Worm (Caenorhabditis elegans): ENCODE data around the gene srlf-4.
"Not testable (repeated sequence)": the region's sequence is repeated elsewhere in the genome, so short reads cannot be mapped to it uniquely, and the experiment has no call there.

srlf-4 gene

DNA sequence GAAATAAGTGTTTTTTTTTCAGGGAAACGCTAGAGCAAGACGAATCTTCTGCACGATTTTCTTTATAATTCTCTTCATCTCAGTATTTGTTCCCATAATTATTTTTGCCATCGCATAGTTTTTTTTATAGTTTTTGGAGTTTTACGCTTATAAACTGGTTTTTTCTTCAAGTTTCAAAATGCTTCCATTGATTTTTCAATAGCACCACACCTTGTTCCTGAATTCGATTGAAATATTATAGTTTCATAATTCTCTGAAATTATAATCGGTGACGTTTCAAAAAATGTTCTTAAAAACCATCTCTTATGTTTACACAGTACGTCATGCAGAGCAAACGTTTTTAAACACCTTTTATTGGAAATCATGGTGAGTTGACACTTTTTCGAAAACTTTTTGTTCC lies 31.1 kb downstream of the srlf-4 start, which contains the start of gene K08D8.12:
Gene K08D8.12, plus strand, starts transcription at position 301 of the 400 bp plus-strand sequence.
- no peak for TF ChIP-seq unc-62 (GFP tag; optimal IDR thresholded peaks at IDR 0.05)

DNA sequence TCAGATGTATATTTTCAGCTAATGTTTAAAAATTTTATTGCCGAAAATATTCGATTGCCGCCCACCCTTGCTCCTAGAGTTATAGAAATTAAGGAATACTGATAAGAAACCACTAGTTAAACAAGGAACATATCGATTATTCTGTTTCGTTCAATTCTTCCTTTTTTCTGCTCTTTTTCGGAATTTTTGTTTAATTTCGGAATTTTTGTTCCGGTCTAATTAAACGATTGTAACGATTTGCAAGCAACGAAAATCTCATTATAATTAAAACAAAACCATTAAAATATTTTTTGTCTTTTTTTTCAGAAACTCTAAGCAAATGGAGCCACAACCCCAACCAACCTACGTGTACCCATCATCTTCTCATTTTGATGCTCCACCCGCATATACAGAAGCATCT lies 32.0 kb downstream of the srlf-4 start, which contains the start of gene K08D8.1:
Gene K08D8.1, plus strand, starts transcription at position 301 of the 400 bp plus-strand sequence.
- TF ChIP-seq unc-62 (GFP tag; optimal IDR thresholded peaks at IDR 0.05) = no peak

DNA sequence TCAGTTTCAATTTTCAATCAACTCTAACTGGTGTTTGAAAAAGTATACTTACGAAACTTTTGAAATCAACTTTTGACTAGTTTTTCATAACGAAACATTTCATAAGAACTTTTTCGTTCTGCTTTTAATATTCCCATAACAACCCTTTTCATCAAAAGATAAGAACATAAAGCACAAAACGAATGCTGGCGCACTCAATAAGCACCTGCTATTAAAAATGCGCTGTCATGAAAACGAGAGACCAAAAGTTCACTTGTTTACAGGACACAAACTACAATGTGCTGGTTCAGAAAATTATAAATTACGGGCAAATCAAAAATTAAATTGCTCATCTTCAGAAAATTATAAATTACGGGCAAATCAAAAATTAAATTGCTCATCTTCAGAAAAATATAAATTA lies 33.2 kb downstream of the srlf-4 start:
- TF ChIP-seq unc-62 (GFP tag; optimal IDR thresholded peaks at IDR 0.05) = no peak

DNA sequence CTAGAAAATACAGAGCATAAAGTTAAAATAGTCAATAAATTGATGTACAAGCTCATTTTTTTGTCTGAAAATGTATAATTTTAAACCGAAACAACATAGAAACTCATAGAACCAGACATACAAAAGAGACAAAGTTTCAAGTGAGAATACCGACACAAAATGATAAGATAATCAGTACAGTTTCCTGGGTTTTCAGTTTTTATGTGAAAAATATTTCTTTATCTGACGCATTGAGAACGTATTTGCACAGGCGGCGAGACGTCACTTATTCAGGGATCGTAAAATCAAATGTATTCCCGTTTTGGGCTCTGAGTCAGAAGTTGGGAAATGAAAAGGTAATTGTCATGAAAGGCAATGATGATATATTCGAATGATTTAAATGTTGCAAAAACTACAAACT lies 33.8 kb downstream of the srlf-4 start, which contains the start of gene K08D8.6:
Gene K08D8.6, minus strand, starts transcription at position 64 of the 400 bp plus-strand sequence.
- no peak for TF ChIP-seq unc-62 (GFP tag; optimal IDR thresholded peaks at IDR 0.05)

DNA sequence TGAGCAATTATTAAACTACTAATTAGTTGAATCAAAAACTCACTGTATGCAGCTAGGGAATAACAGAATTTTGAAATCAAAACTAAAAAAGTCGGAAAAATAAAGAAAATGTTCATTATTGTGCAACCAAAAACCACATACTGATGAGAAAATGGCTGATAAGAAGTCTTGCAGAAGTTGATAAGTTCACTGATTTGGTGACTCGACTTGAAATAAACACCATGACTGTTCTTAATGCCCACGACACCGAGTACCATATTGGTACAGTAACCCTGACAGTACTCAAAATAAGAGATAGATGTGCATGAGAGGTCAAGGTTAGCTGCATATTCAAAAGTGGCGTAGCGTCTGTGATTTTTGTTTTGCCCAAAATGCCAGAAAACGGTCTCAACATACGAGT lies 38.2 kb downstream of the srlf-4 start:
- no peak for TF ChIP-seq unc-62 (GFP tag; optimal IDR thresholded peaks at IDR 0.05)

DNA sequence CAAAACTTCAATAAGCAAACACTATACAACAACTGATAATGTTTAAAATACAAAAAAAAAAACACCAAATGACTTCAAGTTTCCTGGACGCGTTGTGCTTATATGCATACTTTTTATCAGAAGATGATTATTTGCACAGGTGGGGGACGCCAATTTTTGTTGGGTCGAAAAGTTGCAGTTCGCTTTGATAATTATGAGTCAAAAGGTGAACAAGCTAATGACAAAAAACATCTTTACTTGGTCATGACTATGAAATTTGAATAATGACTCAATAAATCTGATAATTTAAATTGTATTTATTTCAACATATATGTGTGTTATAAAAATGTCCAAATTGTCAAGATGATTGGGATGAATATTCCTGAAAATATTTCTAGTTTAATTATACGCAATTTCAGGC lies 41.0 kb downstream of the srlf-4 start, which contains the start of gene ZK896.4:
Gene ZK896.4, minus strand, starts transcription at position 101 of the 400 bp plus-strand sequence.
- no peak for TF ChIP-seq unc-62 (GFP tag; optimal IDR thresholded peaks at IDR 0.05)

DNA sequence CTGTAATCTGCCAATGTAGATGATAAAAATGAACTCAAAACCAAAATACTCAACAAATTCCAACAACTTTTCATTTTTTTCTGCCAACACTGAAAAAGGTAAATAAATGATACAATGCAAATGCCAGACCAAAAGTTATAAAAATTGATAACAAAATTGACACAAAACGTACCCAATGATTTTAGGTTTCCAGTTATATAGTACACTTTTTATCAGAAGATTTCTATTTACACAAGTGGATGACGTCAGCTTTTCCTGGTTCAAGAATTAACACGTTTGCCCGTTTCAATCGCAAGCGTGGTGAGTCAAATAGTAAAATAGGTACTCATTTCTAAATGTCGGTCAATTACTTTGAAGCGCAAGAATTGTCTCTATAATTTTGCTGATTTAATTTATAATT lies 44.7 kb downstream of the srlf-4 start, which contains the start of gene ZK896.5:
Gene ZK896.5, minus strand, starts transcription at position 89 of the 400 bp plus-strand sequence.
- no peak for TF ChIP-seq unc-62 (GFP tag; optimal IDR thresholded peaks at IDR 0.05)

DNA sequence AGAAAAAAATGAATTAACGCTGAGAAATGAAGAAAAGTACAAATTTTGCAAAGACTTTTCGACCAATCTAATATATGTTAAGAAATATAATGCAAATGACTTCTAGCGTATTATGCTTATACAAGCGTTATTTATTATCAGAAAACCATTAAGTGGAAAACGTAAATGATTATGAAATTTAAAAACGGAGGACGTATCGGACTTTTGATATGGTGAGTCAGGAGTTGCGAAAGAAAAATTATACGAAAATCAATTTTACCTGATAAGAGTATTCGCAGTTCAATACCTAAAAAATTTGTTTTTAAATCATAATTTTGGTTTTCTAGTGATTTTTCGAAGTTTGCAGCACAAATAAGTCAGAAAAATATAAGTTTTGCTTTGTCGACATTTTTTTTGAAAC lies 47.7 kb downstream of the srlf-4 start:
- TF ChIP-seq unc-62 (GFP tag; optimal IDR thresholded peaks at IDR 0.05) = no peak

DNA sequence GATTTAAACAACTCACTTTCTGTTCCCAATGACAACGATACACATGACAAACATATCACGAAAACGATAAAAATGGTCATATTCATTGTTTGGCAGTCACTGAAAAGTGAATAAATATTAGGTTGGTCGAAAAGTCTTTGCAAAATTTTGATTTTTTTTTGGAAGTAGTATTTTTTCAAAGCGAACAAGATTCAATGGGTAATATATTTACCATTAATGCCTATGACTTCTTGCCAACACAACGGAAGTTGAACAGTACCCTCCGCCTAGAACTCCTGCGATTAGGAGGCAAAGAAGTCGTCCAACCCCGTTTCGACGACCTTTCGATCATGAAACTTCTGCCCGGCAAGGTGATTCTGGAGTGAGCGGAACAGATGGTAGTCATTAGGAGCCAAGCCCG lies 49.0 kb downstream of the srlf-4 start, which contains the start of gene ZK896.1:
Gene ZK896.1, minus strand, starts transcription at position 101 of the 400 bp plus-strand sequence.
- TF ChIP-seq unc-62 (GFP tag; optimal IDR thresholded peaks at IDR 0.05) = not testable (repeated sequence)
